Fruit fly (Drosophila melanogaster) whole organism, embryonic: Measurements from ENCODE around the gene ssp.

ENCODE experiments used
- Ada2b ChIP-seq: fragments of 200-800 bp; sonication (Bioruptor generic); IDR thresholded peaks from 2 replicates; pipeline ENCODE4 v1.3.6; 2022; ENCODE audit warnings: missing biosample characterization, missing genetic modification characterization
- Aef1 ChIP-seq: fragments of 200-800 bp; sonication (Bioruptor generic); IDR thresholded peaks from 3 replicates; pipeline ENCODE4 v1.3.6; 2022; ENCODE audit warnings: missing biosample characterization, missing genetic modification characterization
- Atf-2 ChIP-seq: fragments of 200-800 bp; sonication (Bioruptor generic); optimal IDR thresholded peaks from 2 replicates; lab custom pipeline; 2016; ENCODE audit warnings: missing biosample characterization, missing genetic modification characterization
- B-H2 ChIP-seq: fragments of 200-800 bp; sonication (Bioruptor generic); optimal IDR thresholded peaks from 2 replicates; lab custom pipeline; 2018; ENCODE audit warnings: missing biosample characterization, mild to moderate bottlenecking, missing genetic modification characterization
- Bdp1 ChIP-seq: fragments of 200-800 bp; sonication (Bioruptor generic); optimal IDR thresholded peaks from 3 replicates; lab custom pipeline; 2016; ENCODE audit warnings: missing biosample characterization, missing genetic modification characterization
- BtbVII ChIP-seq: fragments of 200-800 bp; sonication (Bioruptor generic); optimal IDR thresholded peaks from 3 replicates; lab custom pipeline; 2017; ENCODE audit warnings: missing biosample characterization, mild to moderate bottlenecking, missing genetic modification characterization
- CG11247 ChIP-seq: fragments of 200-800 bp; sonication (Bioruptor generic); IDR thresholded peaks from 2 replicates; pipeline ENCODE4 v1.3.6; 2022; ENCODE audit warnings: missing biosample characterization, missing genetic modification characterization
- CG12071 ChIP-seq: fragments of 200-800 bp; sonication (Bioruptor generic); optimal IDR thresholded peaks from 3 replicates; lab custom pipeline; 2018; ENCODE audit warnings: missing biosample characterization, mild to moderate bottlenecking, missing genetic modification characterization
- CG13296 ChIP-seq: fragments of 200-800 bp; sonication (Bioruptor generic); optimal IDR thresholded peaks from 3 replicates; lab custom pipeline; 2018; ENCODE audit warnings: missing biosample characterization, mild to moderate bottlenecking, missing genetic modification characterization
- CG15011 ChIP-seq: fragments of 200-800 bp; sonication (Bioruptor generic); optimal IDR thresholded peaks from 3 replicates; lab custom pipeline; 2018; ENCODE audit warnings: missing biosample characterization, mild to moderate bottlenecking, missing genetic modification characterization
- CG1647 ChIP-seq: fragments of 200-800 bp; sonication (Bioruptor generic); optimal IDR thresholded peaks from 3 replicates; lab custom pipeline; 2016; ENCODE audit warnings: missing biosample characterization, missing genetic modification characterization
- CG17186 ChIP-seq: fragments of 200-800 bp; sonication (Bioruptor generic); optimal IDR thresholded peaks from 3 replicates; lab custom pipeline; 2017; ENCODE audit warnings: missing biosample characterization, missing genetic modification reagents, missing genetic modification characterization
- CG18476 ChIP-seq: fragments of 200-800 bp; sonication (Bioruptor generic); optimal IDR thresholded peaks from 2 replicates; lab custom pipeline; 2016; ENCODE audit warnings: missing biosample characterization, mild to moderate bottlenecking, missing genetic modification characterization
- CG18619 ChIP-seq: fragments of 200-800 bp; sonication (Bioruptor generic); optimal IDR thresholded peaks from 3 replicates; lab custom pipeline; 2017; ENCODE audit warnings: missing biosample characterization, mild to moderate bottlenecking, missing genetic modification characterization
- CG2116 ChIP-seq: fragments of 200-800 bp; sonication (Bioruptor generic); optimal IDR thresholded peaks from 3 replicates; lab custom pipeline; 2018; ENCODE audit warnings: missing biosample characterization, mild to moderate bottlenecking, missing genetic modification characterization
- CG42726 ChIP-seq: fragments of 200-800 bp; sonication (Bioruptor generic); IDR thresholded peaks from 2 replicates; pipeline ENCODE4 v1.3.6; 2022; ENCODE audit warnings: missing biosample characterization, missing genetic modification characterization; ENCODE audit not compliant: partially characterized antibody
- CG6654 ChIP-seq: fragments of 200-800 bp; sonication (Bioruptor generic); optimal IDR thresholded peaks from 2 replicates; lab custom pipeline; 2017; ENCODE audit warnings: missing biosample characterization, mild to moderate bottlenecking, missing genetic modification characterization
- CG7786 ChIP-seq: fragments of 200-800 bp; sonication (Bioruptor generic); optimal IDR thresholded peaks from 2 replicates; lab custom pipeline; 2016; ENCODE audit warnings: missing biosample characterization, missing genetic modification characterization
- CG9797 ChIP-seq: fragments of 200-800 bp; sonication (Bioruptor generic); optimal IDR thresholded peaks from 3 replicates; lab custom pipeline; 2018; ENCODE audit warnings: missing biosample characterization, mild to moderate bottlenecking, missing genetic modification characterization
- CG9817 ChIP-seq: fragments of 200-800 bp; sonication (Bioruptor generic); optimal IDR thresholded peaks from 2 replicates; lab custom pipeline; 2018; ENCODE audit warnings: missing biosample characterization, mild to moderate bottlenecking, missing genetic modification characterization, moderate library complexity
- HLHmδ ChIP-seq: fragments of 200-800 bp; sonication (Bioruptor generic); optimal IDR thresholded peaks from 2 replicates; lab custom pipeline; 2018; ENCODE audit warnings: missing biosample characterization, mild to moderate bottlenecking, missing genetic modification characterization, moderate library complexity
- Hr78 ChIP-seq, 2 experiments: fragments of 200-800 bp in 1 of 2; fragments of >200 bp in 1 of 2; sonication (Bioruptor generic) in 1 of 2; optimal IDR thresholded peaks; 2 replicates each; lab custom pipeline; 2017 to 2019; ENCODE audit warnings: missing biosample characterization in 2 of 2, missing genetic modification characterization in 2 of 2, mild to moderate bottlenecking in 1 of 2, moderate library complexity in 1 of 2
- Nf-YB ChIP-seq: fragments of 200-800 bp; sonication (Bioruptor generic); optimal IDR thresholded peaks from 3 replicates; lab custom pipeline; 2019; ENCODE audit warnings: missing biosample characterization, mild to moderate bottlenecking, missing genetic modification characterization, moderate library complexity
- Oli ChIP-seq: fragments of 200-800 bp; sonication (Bioruptor generic); optimal IDR thresholded peaks from 2 replicates; lab custom pipeline; 2018; ENCODE audit warnings: missing biosample characterization, mild to moderate bottlenecking, missing genetic modification characterization, moderate library complexity
- Rfx ChIP-seq: fragments of 200-800 bp; sonication (Bioruptor generic); IDR thresholded peaks from 2 replicates; pipeline ENCODE4 v1.3.6; 2022; ENCODE audit warnings: missing biosample characterization, missing genetic modification characterization
- Sox100B ChIP-seq: fragments of 200-800 bp; sonication (Bioruptor generic); optimal IDR thresholded peaks from 3 replicates; lab custom pipeline; 2018; ENCODE audit warnings: missing biosample characterization, mild to moderate bottlenecking, missing genetic modification characterization
- Xbp1 ChIP-seq: fragments of 200-800 bp; sonication (Bioruptor generic); optimal IDR thresholded peaks from 3 replicates; lab custom pipeline; 2016; ENCODE audit warnings: missing biosample characterization, mild to moderate bottlenecking, missing genetic modification characterization
- al ChIP-seq: fragments of 200-800 bp; sonication (Bioruptor generic); IDR thresholded peaks from 2 replicates; pipeline ENCODE4 v1.3.6; 2022; ENCODE audit warnings: missing biosample characterization, missing genetic modification characterization
- ap ChIP-seq: fragments of 200-800 bp; sonication (Bioruptor generic); IDR thresholded peaks from 2 replicates; pipeline ENCODE4 v1.3.6; 2022; ENCODE audit warnings: missing biosample characterization, missing genetic modification characterization
- ara ChIP-seq: fragments of 200-800 bp; sonication (Bioruptor generic); IDR thresholded peaks from 2 replicates; pipeline ENCODE4 v1.3.6; 2022; ENCODE audit warnings: missing biosample characterization, missing genetic modification characterization
- az2 ChIP-seq: fragments of 200-800 bp; sonication (Bioruptor generic); optimal IDR thresholded peaks from 3 replicates; lab custom pipeline; 2016; ENCODE audit warnings: missing biosample characterization, missing genetic modification characterization
- btn ChIP-seq: fragments of 200-800 bp; sonication (Bioruptor generic); optimal IDR thresholded peaks from 2 replicates; lab custom pipeline; 2016; ENCODE audit warnings: missing biosample characterization, missing genetic modification characterization
- cas ChIP-seq: fragments of 200-800 bp; sonication (Bioruptor generic); IDR thresholded peaks from 2 replicates; pipeline ENCODE4 v1.3.6; 2022; ENCODE audit warnings: missing biosample characterization, missing genetic modification characterization
- cwo ChIP-seq: fragments of 200-800 bp; sonication (Bioruptor generic); optimal IDR thresholded peaks from 3 replicates; lab custom pipeline; 2017; ENCODE audit warnings: missing biosample characterization, missing genetic modification characterization, mild to moderate bottlenecking, moderate library complexity, missing genetic modification reagents
- eyg ChIP-seq: fragments of 200-800 bp; sonication (Bioruptor generic); optimal IDR thresholded peaks from 3 replicates; lab custom pipeline; 2016; ENCODE audit warnings: missing biosample characterization, missing genetic modification characterization
- gcm ChIP-seq: fragments of 200-800 bp; sonication (Bioruptor generic); optimal IDR thresholded peaks from 2 replicates; lab custom pipeline; 2019; ENCODE audit warnings: missing biosample characterization, mild to moderate bottlenecking, missing genetic modification characterization, moderate library complexity
- kah ChIP-seq: fragments of 200-800 bp; sonication (Bioruptor generic); optimal IDR thresholded peaks from 2 replicates; lab custom pipeline; 2018; ENCODE audit warnings: missing biosample characterization, mild to moderate bottlenecking, missing genetic modification characterization
- ken ChIP-seq: fragments of 200-800 bp; sonication (Bioruptor generic); IDR thresholded peaks from 3 replicates; pipeline ENCODE4 v1.3.6; 2022; ENCODE audit warnings: missing biosample characterization, missing genetic modification characterization
- klu ChIP-seq: fragments of 200-800 bp; sonication (Bioruptor generic); IDR thresholded peaks from 2 replicates; pipeline ENCODE4 v1.3.6; 2022; ENCODE audit warnings: missing biosample characterization, missing genetic modification characterization
- lab ChIP-seq: fragments of 200-800 bp; sonication (Bioruptor generic); optimal IDR thresholded peaks from 3 replicates; lab custom pipeline; 2017; ENCODE audit warnings: missing biosample characterization, missing genetic modification characterization, mild to moderate bottlenecking, moderate library complexity, missing genetic modification reagents
- lov ChIP-seq, 2 experiments: fragments of 200-800 bp in 1 of 2; fragments of >200 bp in 1 of 2; sonication (Bioruptor generic) in 1 of 2; IDR thresholded peaks in 1 of 2; optimal IDR thresholded peaks in 1 of 2; 2 replicates in 1 of 2; 3 replicates in 1 of 2; pipeline versions ENCODE4 v1.3.6 to Lab custom; 2017 to 2022; ENCODE audit warnings: missing biosample characterization in 1 of 2, missing genetic modification characterization in 1 of 2
- odd ChIP-seq: fragments of 200-800 bp; sonication (Bioruptor generic); optimal IDR thresholded peaks from 2 replicates; lab custom pipeline; 2017; ENCODE audit warnings: missing biosample characterization, mild to moderate bottlenecking, missing genetic modification characterization
- pb ChIP-seq: fragments of 200-800 bp; sonication (Bioruptor generic); optimal IDR thresholded peaks from 3 replicates; lab custom pipeline; 2016; ENCODE audit warnings: missing biosample characterization, missing genetic modification characterization
- pfk ChIP-seq: fragments of 200-800 bp; sonication (Bioruptor generic); optimal IDR thresholded peaks from 2 replicates; lab custom pipeline; 2018; ENCODE audit warnings: missing biosample characterization, mild to moderate bottlenecking, missing genetic modification characterization, moderate library complexity
- pho ChIP-seq: fragments of 200-800 bp; sonication (Bioruptor generic); optimal IDR thresholded peaks from 2 replicates; lab custom pipeline; 2016; ENCODE audit warnings: missing biosample characterization, missing genetic modification characterization
- trem ChIP-seq: fragments of 200-800 bp; optimal IDR thresholded peaks from 3 replicates; lab custom pipeline; 2019; ENCODE audit warnings: missing biosample characterization, mild to moderate bottlenecking, missing genetic modification characterization, moderate library complexity
- tx ChIP-seq: fragments of 200-800 bp; sonication (Bioruptor generic); optimal IDR thresholded peaks from 2 replicates; lab custom pipeline; 2016; ENCODE audit warnings: missing biosample characterization, missing genetic modification characterization
- wor ChIP-seq: fragments of 200-800 bp; sonication (Bioruptor generic); IDR thresholded peaks from 2 replicates; pipeline ENCODE4 v1.3.6; 2022; ENCODE audit warnings: missing biosample characterization, missing genetic modification characterization
- yki ChIP-seq: fragments of >200 bp; optimal IDR thresholded peaks from 3 replicates; lab custom pipeline; 2018
- zf30C ChIP-seq: fragments of 200-800 bp; sonication (Bioruptor generic); optimal IDR thresholded peaks from 3 replicates; lab custom pipeline; 2018; ENCODE audit warnings: missing biosample characterization, mild to moderate bottlenecking, missing genetic modification characterization

Gene ssp

dm6 chr3L:12084969-12085690 is 32.9 kb upstream of the ssp start (continued):
- TF ChIP-seq pb (no peak), cas (no peak), Atf-2 (GFP tag; lab: Kevin White, UChicago) (no peak), yki (lab: Kevin White, UChicago) (no peak), zf30C (GFP tag; lab: Kevin White, UChicago) (no peak), kah (GFP tag; lab: Kevin White, UChicago) (no peak), BtbVII (GFP tag; lab: Kevin White, UChicago) (no peak), CG12071 (no peak), odd (GFP tag; lab: Kevin White, UChicago) (peak; percentile 25), Hr78 (GFP tag; optimal IDR thresholded peaks at IDR 0.05; lab: Kevin White, UChicago) (peak in 1 of 2 experiments; percentile 73), CG7786 (GFP tag; lab: Kevin White, UChicago) (no peak), ap (GFP tag; lab: Robert Waterston, UW) (no peak), btn (GFP tag; lab: Kevin White, UChicago) (no peak), CG18619 (GFP tag; lab: Kevin White, UChicago) (no peak), ara (GFP tag; lab: Robert Waterston, UW) (no peak), B-H2 (no peak), CG9797 (no peak), lab (GFP tag; lab: Kevin White, UChicago) (peak; percentile 35), CG42726 (GFP tag; lab: Robert Waterston, UW) (no peak), eyg (no peak), CG1647 (GFP tag; lab: Kevin White, UChicago) (no peak), CG18476 (no peak), CG2116 (no peak), HLHmδ (no peak), CG6654 (GFP tag; lab: Kevin White, UChicago) (no peak), CG11247 (GFP tag; lab: Robert Waterston, UW) (no peak), CG15011 (GFP tag; lab: Kevin White, UChicago) (no peak), lov (optimal IDR thresholded peaks at IDR 0.05; lab: Kevin White, UChicago) (no peak), lov (GFP tag; IDR thresholded peaks at IDR 0.05; lab: Robert Waterston, UW) (no peak), Sox100B (peak; percentile 10), CG13296 (peak; percentile 28), Rfx (GFP tag; lab: Robert Waterston, UW) (no peak), Xbp1 (GFP tag; lab: Kevin White, UChicago) (no peak), klu (GFP tag; lab: Robert Waterston, UW) (no peak), Nf-YB (GFP tag; lab: Kevin White, UChicago) (peak; percentile 9), gcm (GFP tag; lab: Kevin White, UChicago) (peak; percentile 38), az2 (no peak), ken (no peak), pfk (GFP tag; lab: Kevin White, UChicago) (no peak), Aef1 (GFP tag; lab: Robert Waterston, UW) (no peak), tx (GFP tag; lab: Kevin White, UChicago) (no peak), Ada2b (no peak), al (GFP tag; lab: Robert Waterston, UW) (no peak), Bdp1 (no peak), trem (tag; lab: Kevin White, UChicago) (no peak), cwo (no peak), pho (no peak), CG17186 (GFP tag; lab: Kevin White, UChicago) (no peak), wor (GFP tag; lab: Robert Waterston, UW) (no peak), CG9817 (tag; lab: Kevin White, UChicago) (no peak), Oli (tag; lab: Kevin White, UChicago) (peak; percentile 23)
